Fruit fly (Drosophila melanogaster) whole organism, embryonic: ENCODE data around the gene br.

Experiments used
- Adf1 ChIP-seq: fragments of 200-800 bp; sonication (Bioruptor generic); IDR thresholded peaks from 2 replicates; pipeline ENCODE4 v1.3.6; 2022; ENCODE audit warnings: missing biosample characterization, missing genetic modification characterization
- Aef1 ChIP-seq: fragments of 200-800 bp; sonication (Bioruptor generic); IDR thresholded peaks from 3 replicates; pipeline ENCODE4 v1.3.6; 2022; ENCODE audit warnings: missing biosample characterization, missing genetic modification characterization
- Asciz ChIP-seq: fragments of 200-800 bp; sonication (Bioruptor generic); optimal IDR thresholded peaks from 2 replicates; lab custom pipeline; 2017; ENCODE audit warnings: missing biosample characterization, mild to moderate bottlenecking, missing genetic modification characterization, missing genetic modification reagents
- CG10431 ChIP-seq: fragments of 200-800 bp; sonication (Bioruptor generic); optimal IDR thresholded peaks from 3 replicates; lab custom pipeline; 2018; ENCODE audit warnings: missing biosample characterization, mild to moderate bottlenecking, missing genetic modification characterization
- CG11085 ChIP-seq: fragments of 200-800 bp; sonication (Bioruptor generic); IDR thresholded peaks from 2 replicates; pipeline ENCODE4 v1.3.6; 2022; ENCODE audit warnings: missing biosample characterization, missing genetic modification characterization
- CG12071 ChIP-seq: fragments of 200-800 bp; sonication (Bioruptor generic); optimal IDR thresholded peaks from 3 replicates; lab custom pipeline; 2018; ENCODE audit warnings: missing biosample characterization, mild to moderate bottlenecking, missing genetic modification characterization
- CG14667 ChIP-seq: fragments of 200-800 bp; sonication (Bioruptor generic); IDR thresholded peaks from 2 replicates; pipeline ENCODE4 v1.3.6; 2022; ENCODE audit warnings: missing biosample characterization, missing genetic modification characterization
- CG15514 ChIP-seq: fragments of 200-800 bp; sonication (Bioruptor generic); optimal IDR thresholded peaks from 3 replicates; lab custom pipeline; 2017; ENCODE audit warnings: missing biosample characterization, missing genetic modification characterization, mild to moderate bottlenecking, moderate library complexity, missing genetic modification reagents
- CG16815 ChIP-seq: fragments of 200-800 bp; sonication (Bioruptor generic); optimal IDR thresholded peaks from 3 replicates; lab custom pipeline; 2017; ENCODE audit warnings: missing biosample characterization, mild to moderate bottlenecking, missing genetic modification characterization
- CG17361 ChIP-seq: fragments of 200-800 bp; sonication (Bioruptor generic); IDR thresholded peaks from 3 replicates; pipeline ENCODE4 v1.3.6; 2022; ENCODE audit warnings: missing biosample characterization, missing genetic modification characterization
- CG2120 ChIP-seq: fragments of 200-800 bp; sonication (Bioruptor generic); optimal IDR thresholded peaks from 3 replicates; lab custom pipeline; 2016; ENCODE audit warnings: missing biosample characterization, missing genetic modification characterization
- CG2202 ChIP-seq: fragments of 200-800 bp; sonication (Bioruptor generic); optimal IDR thresholded peaks from 2 replicates; lab custom pipeline; 2018; ENCODE audit warnings: missing biosample characterization, mild to moderate bottlenecking, missing genetic modification characterization
- CG2712 ChIP-seq: fragments of 200-800 bp; optimal IDR thresholded peaks from 3 replicates; lab custom pipeline; 2019; ENCODE audit warnings: missing biosample characterization, mild to moderate bottlenecking, missing genetic modification characterization, moderate library complexity
- CG30403 ChIP-seq: fragments of 200-800 bp; sonication (Bioruptor generic); optimal IDR thresholded peaks from 3 replicates; lab custom pipeline; 2016; ENCODE audit warnings: missing biosample characterization, missing genetic modification characterization
- CG31224 ChIP-seq: fragments of 200-800 bp; sonication (Bioruptor generic); IDR thresholded peaks from 2 replicates; pipeline ENCODE4 v1.3.6; 2022; ENCODE audit warnings: missing biosample characterization, missing genetic modification characterization
- CG32532 ChIP-seq: fragments of 200-800 bp; sonication (Bioruptor generic); IDR thresholded peaks from 2 replicates; pipeline ENCODE4 v1.3.6; 2022; ENCODE audit warnings: missing biosample characterization, missing genetic modification characterization
- CG4282 ChIP-seq: fragments of 200-800 bp; sonication (Bioruptor generic); optimal IDR thresholded peaks from 2 replicates; lab custom pipeline; 2016; ENCODE audit warnings: missing biosample characterization, missing genetic modification characterization
- CG4360 ChIP-seq: fragments of 200-800 bp; sonication (Bioruptor generic); IDR thresholded peaks from 2 replicates; pipeline ENCODE4 v1.3.6; 2022; ENCODE audit warnings: missing biosample characterization, missing genetic modification characterization
- CG4820 ChIP-seq: fragments of 200-800 bp; sonication (Bioruptor generic); optimal IDR thresholded peaks from 3 replicates; lab custom pipeline; 2016; ENCODE audit warnings: missing biosample characterization, missing genetic modification characterization
- CG4854 ChIP-seq: fragments of 200-800 bp; sonication (Bioruptor generic); optimal IDR thresholded peaks from 2 replicates; lab custom pipeline; 2016; ENCODE audit warnings: missing biosample characterization, missing genetic modification characterization, inconsistent platforms
- CG7271 ChIP-seq: fragments of 200-800 bp; sonication (Bioruptor generic); optimal IDR thresholded peaks from 2 replicates; lab custom pipeline; 2018; ENCODE audit warnings: missing biosample characterization, mild to moderate bottlenecking, missing genetic modification characterization, moderate library complexity
- CG7357 ChIP-seq: fragments of 200-800 bp; sonication (Bioruptor generic); IDR thresholded peaks from 3 replicates; pipeline ENCODE4 v1.3.6; 2022; ENCODE audit warnings: missing biosample characterization, missing genetic modification characterization
- CG7786 ChIP-seq: fragments of 200-800 bp; sonication (Bioruptor generic); optimal IDR thresholded peaks from 2 replicates; lab custom pipeline; 2016; ENCODE audit warnings: missing biosample characterization, missing genetic modification characterization
- CG7963 ChIP-seq: fragments of 200-800 bp; sonication (Bioruptor generic); IDR thresholded peaks from 3 replicates; pipeline ENCODE4 v1.3.6; 2022; ENCODE audit warnings: missing biosample characterization, missing genetic modification characterization; ENCODE audit not compliant: partially characterized antibody
- CG8290 ChIP-seq, 3 experiments: fragments of 200-800 bp; sonication (Bioruptor generic); optimal IDR thresholded peaks; 2 replicates each; lab custom pipeline; 2016 to 2019; ENCODE audit warnings: missing biosample characterization in 3 of 3, missing genetic modification characterization in 3 of 3, mild to moderate bottlenecking in 2 of 3, moderate library complexity in 1 of 3
- CG9437 ChIP-seq: fragments of 200-800 bp; sonication (Bioruptor generic); optimal IDR thresholded peaks from 2 replicates; lab custom pipeline; 2018; ENCODE audit warnings: missing biosample characterization, mild to moderate bottlenecking, missing genetic modification characterization
- Med ChIP-seq: fragments of 200-800 bp; sonication (Bioruptor generic); peaks from one replicate; lab custom pipeline; 2016; ENCODE audit warnings: missing biosample characterization, missing genetic modification characterization, mild to moderate bottlenecking, inconsistent platforms, moderate library complexity
- Opbp ChIP-seq: fragments of 200-800 bp; sonication (Bioruptor generic); IDR thresholded peaks from 3 replicates; pipeline ENCODE4 v1.3.6; 2022; ENCODE audit warnings: missing biosample characterization, missing genetic modification characterization; ENCODE audit not compliant: partially characterized antibody
- YL-1 ChIP-seq: fragments of 200-800 bp; sonication (Bioruptor generic); optimal IDR thresholded peaks from 3 replicates; lab custom pipeline; 2017; ENCODE audit warnings: missing biosample characterization, mild to moderate bottlenecking, missing genetic modification characterization
- abd-A ChIP-seq: fragments of 200-800 bp; sonication (Bioruptor generic); optimal IDR thresholded peaks from 3 replicates; lab custom pipeline; 2019; ENCODE audit warnings: missing biosample characterization, mild to moderate bottlenecking, missing genetic modification characterization, moderate library complexity
- ac ChIP-seq: fragments of 200-800 bp; sonication (Bioruptor generic); optimal IDR thresholded peaks from 3 replicates; lab custom pipeline; 2017; ENCODE audit warnings: missing biosample characterization, mild to moderate bottlenecking, missing genetic modification characterization
- al ChIP-seq: fragments of 200-800 bp; sonication (Bioruptor generic); IDR thresholded peaks from 2 replicates; pipeline ENCODE4 v1.3.6; 2022; ENCODE audit warnings: missing biosample characterization, missing genetic modification characterization
- ase ChIP-seq: fragments of 200-800 bp; sonication (Bioruptor generic); IDR thresholded peaks from 3 replicates; pipeline ENCODE4 v1.3.6; 2022; ENCODE audit warnings: missing biosample characterization, missing genetic modification characterization
- chif ChIP-seq, 2 experiments: fragments of 200-800 bp; sonication (Bioruptor generic); optimal IDR thresholded peaks; 3 replicates each; lab custom pipeline; 2016; ENCODE audit warnings: missing biosample characterization in 2 of 2, missing genetic modification characterization in 2 of 2
- ci ChIP-seq: fragments of 200-800 bp; sonication (Bioruptor generic); IDR thresholded peaks from 3 replicates; pipeline ENCODE4 v1.3.6; 2022; ENCODE audit warnings: missing biosample characterization, missing genetic modification characterization
- crol ChIP-seq: fragments of 200-800 bp; sonication (Bioruptor generic); IDR thresholded peaks from 2 replicates; pipeline ENCODE4 v1.3.6; 2022; ENCODE audit warnings: missing biosample characterization, missing genetic modification characterization
- ems ChIP-seq: fragments of 200-800 bp; sonication (Bioruptor generic); optimal IDR thresholded peaks from 3 replicates; lab custom pipeline; 2016; ENCODE audit warnings: missing biosample characterization, missing genetic modification characterization
- fd64A ChIP-seq: fragments of 200-800 bp; sonication (Bioruptor generic); optimal IDR thresholded peaks from 3 replicates; lab custom pipeline; 2018; ENCODE audit warnings: missing biosample characterization, mild to moderate bottlenecking, missing genetic modification characterization
- fru ChIP-seq: fragments of >200 bp; optimal IDR thresholded peaks from 2 replicates; lab custom pipeline; 2017
- kay ChIP-seq: fragments of 200-800 bp; sonication (Bioruptor generic); optimal IDR thresholded peaks from 2 replicates; lab custom pipeline; 2016; ENCODE audit warnings: missing biosample characterization, missing genetic modification characterization
- lilli ChIP-seq: fragments of 200-800 bp; sonication (Bioruptor generic); optimal IDR thresholded peaks from 3 replicates; lab custom pipeline; 2016; ENCODE audit warnings: missing biosample characterization, missing genetic modification characterization
- nerfin-1 ChIP-seq: fragments of 200-800 bp; sonication (Bioruptor generic); optimal IDR thresholded peaks from 3 replicates; lab custom pipeline; 2019; ENCODE audit warnings: missing biosample characterization, mild to moderate bottlenecking, missing genetic modification characterization, moderate library complexity
- pnt ChIP-seq: fragments of 200-800 bp; sonication (Bioruptor generic); optimal IDR thresholded peaks from 3 replicates; lab custom pipeline; 2016; ENCODE audit warnings: missing biosample characterization, missing genetic modification characterization
- pzg ChIP-seq: fragments of 200-800 bp; sonication (Bioruptor generic); optimal IDR thresholded peaks from 3 replicates; lab custom pipeline; 2018; ENCODE audit warnings: missing biosample characterization, mild to moderate bottlenecking, missing genetic modification characterization, moderate library complexity
- row ChIP-seq: fragments of 200-800 bp; sonication (Bioruptor generic); IDR thresholded peaks from 3 replicates; pipeline ENCODE4 v1.3.6; 2022; ENCODE audit warnings: missing biosample characterization, missing genetic modification characterization
- scrt ChIP-seq: fragments of 200-800 bp; sonication (Bioruptor generic); optimal IDR thresholded peaks from 2 replicates; lab custom pipeline; 2018; ENCODE audit warnings: missing biosample characterization, mild to moderate bottlenecking, missing genetic modification characterization, moderate library complexity
- stc ChIP-seq: fragments of 200-800 bp; sonication (Bioruptor generic); IDR thresholded peaks from 2 replicates; pipeline ENCODE4 v1.3.6; 2022; ENCODE audit warnings: missing biosample characterization, missing genetic modification characterization
- stwl ChIP-seq: fragments of 200-800 bp; sonication (Bioruptor generic); optimal IDR thresholded peaks from 3 replicates; lab custom pipeline; 2018; ENCODE audit warnings: missing biosample characterization, mild to moderate bottlenecking, missing genetic modification characterization, moderate library complexity
- unpg ChIP-seq: fragments of 200-800 bp; sonication (Bioruptor generic); optimal IDR thresholded peaks from 3 replicates; lab custom pipeline; 2018; ENCODE audit warnings: missing biosample characterization, mild to moderate bottlenecking, missing genetic modification characterization, moderate library complexity

The br gene

dm6 chrX:1587817-1588216 is 12.9 kb downstream of the br start:
- peak; percentile 52 for TF ChIP-seq crol (GFP tag; lab: Robert Waterston, UW)
- TF ChIP-seq CG16815, result no peak
- peak; percentile 25 for TF ChIP-seq abd-A (tag; lab: Kevin White, UChicago)
- no peak for TF ChIP-seq CG30403 (GFP tag; lab: Kevin White, UChicago)
- no peak for TF ChIP-seq CG4820 (GFP tag; lab: Kevin White, UChicago)
- no peak for TF ChIP-seq pzg
- TF ChIP-seq lilli, result no peak
- no peak for TF ChIP-seq Opbp (GFP tag; lab: Robert Waterston, UW)
- TF ChIP-seq Med (GFP tag; lab: Kevin White, UChicago), result peak; percentile 59
- no peak for TF ChIP-seq unpg (GFP tag; lab: Kevin White, UChicago)
- peak; percentile 90 for TF ChIP-seq scrt

- TF ChIP-seq nerfin-1 (tag; lab: Kevin White, UChicago) (peak; percentile 29), CG10431 (GFP tag; lab: Kevin White, UChicago) (peak; percentile 97), CG4282 (GFP tag; lab: Kevin White, UChicago) (no peak)
These were observed 18.4 kb downstream of the br start for dm6 chrX:1593352-1593751.

dm6 chrX:1593901-1594300 is 19.0 kb downstream of the br start:
- no peak for TF ChIP-seq al (GFP tag; lab: Robert Waterston, UW)
- TF ChIP-seq CG9437, result no peak
- TF ChIP-seq CG31224, result peak; percentile 55; the same call in 1 of the 2 replicates
- no peak for TF ChIP-seq CG2202 (tag; lab: Kevin White, UChicago)
- TF ChIP-seq CG7963 (GFP tag; lab: Robert Waterston, UW), result no peak
- TF ChIP-seq kay (GFP tag; lab: Kevin White, UChicago), result no peak
- TF ChIP-seq CG7271 (tag; lab: Kevin White, UChicago), result no peak
- no peak for TF ChIP-seq CG12071
- no peak for TF ChIP-seq fd64A (GFP tag; lab: Kevin White, UChicago)
- no peak for TF ChIP-seq pnt
- no peak for TF ChIP-seq CG17361
- 0 out of 2 replicates have a peak, but pooled peaks have one; percentile 29 for TF ChIP-seq CG4360 (GFP tag; lab: Robert Waterston, UW)
- TF ChIP-seq Adf1 (GFP tag; lab: Robert Waterston, UW), result peak; percentile 86
- no peak for TF ChIP-seq CG2712 (tag; lab: Kevin White, UChicago)
- no peak for TF ChIP-seq fru (lab: Kevin White, UChicago)
- no peak for TF ChIP-seq ase (GFP tag; lab: Robert Waterston, UW)
- TF ChIP-seq Asciz (GFP tag; lab: Kevin White, UChicago), result no peak
- no peak for TF ChIP-seq ems (GFP tag; lab: Kevin White, UChicago)
- TF ChIP-seq, all 482 proteins: peak for 3

dm6 chrX:1595714-1596113 is 20.8 kb downstream of the br start:
- TF ChIP-seq CG2120 (GFP tag; lab: Kevin White, UChicago), result peak; percentile 4
- no peak for TF ChIP-seq CG14667 (GFP tag; lab: Robert Waterston, UW)
- TF ChIP-seq CG11085, result no peak
- no peak for TF ChIP-seq CG7786 (GFP tag; lab: Kevin White, UChicago)
- TF ChIP-seq chif (GFP tag; optimal IDR thresholded peaks at IDR 0.05; lab: Kevin White, UChicago), result no peak
- TF ChIP-seq CG7357 (GFP tag; lab: Robert Waterston, UW), result 0 out of 3 replicates have a peak, but pooled peaks have one; percentile 14
- peak; percentile 84 for TF ChIP-seq Med (GFP tag; lab: Kevin White, UChicago)
- TF ChIP-seq Aef1, result no peak
- no peak for TF ChIP-seq CG32532 (GFP tag; lab: Robert Waterston, UW)
- TF ChIP-seq ci, result no peak
- TF ChIP-seq stwl (tag; lab: Kevin White, UChicago), result no peak
- peak; percentile 9 for TF ChIP-seq CG15514 (GFP tag; lab: Kevin White, UChicago)
- TF ChIP-seq CG4854 (GFP tag; lab: Kevin White, UChicago), result no peak
- no peak for TF ChIP-seq ac
- no peak for TF ChIP-seq stc
- TF ChIP-seq row (GFP tag; lab: Robert Waterston, UW), result 0 out of 3 replicates have a peak, but pooled peaks have one; percentile 11
- TF ChIP-seq YL-1 (GFP tag; lab: Kevin White, UChicago), result no peak
- TF ChIP-seq CG8290 (GFP tag; optimal IDR thresholded peaks at IDR 0.05; lab: Kevin White, UChicago), result no peak
- TF ChIP-seq CG8290 (tag; optimal IDR thresholded peaks at IDR 0.05; lab: Kevin White, UChicago), result peak in 1 of 2 experiments; percentile 11
